Worm (Caenorhabditis elegans): Measurements from ENCODE around the gene srt-32.

The srt-32 gene

ce11 chrV:14527210-14527609 lies 32.2 kb upstream of the srt-32 start:
- no peak for TF ChIP-seq ztf-23 (GFP tag; IDR thresholded peaks at IDR 0.05)
- TF ChIP-seq flt-1 (GFP tag; IDR thresholded peaks at IDR 0.05) = no peak
- no peak for TF ChIP-seq klf-2 (GFP tag; conservative IDR thresholded peaks at IDR 0.05)
- no peak for TF ChIP-seq T22C8.4 (GFP tag; IDR thresholded peaks at IDR 0.05)
- TF ChIP-seq cog-1 (tag; optimal IDR thresholded peaks at IDR 0.05) = no peak
- TF ChIP-seq med-1 (GFP tag; optimal IDR thresholded peaks at IDR 0.05; ENCODE audit: insufficient read depth) = no peak
- TF ChIP-seq tab-1 (GFP tag; IDR thresholded peaks at IDR 0.05) = no peak

- no peak for TF ChIP-seq klf-2 (GFP tag; conservative IDR thresholded peaks at IDR 0.05)
- TF ChIP-seq cog-1 (tag; optimal IDR thresholded peaks at IDR 0.05) = no peak
- TF ChIP-seq tab-1 (GFP tag; IDR thresholded peaks at IDR 0.05) = no peak
Measured at ce11 chrV:14530813-14531212, 28.6 kb upstream of the srt-32 start, which contains the start of gene kcnl-4. Gene kcnl-4, plus strand, starts transcription at chrV:14531113.

ce11 chrV:14532374-14532773 lies 27.0 kb upstream of the srt-32 start:
- TF ChIP-seq ref-1 (GFP tag; conservative IDR thresholded peaks at IDR 0.05) (no peak), ztf-29 (GFP tag; IDR thresholded peaks at IDR 0.05) (no peak), ztf-23 (GFP tag; IDR thresholded peaks at IDR 0.05) (no peak), cog-1 (tag; optimal IDR thresholded peaks at IDR 0.05) (no peak), flt-1 (GFP tag; IDR thresholded peaks at IDR 0.05) (no peak)

- no peak for TF ChIP-seq klf-2 (GFP tag; conservative IDR thresholded peaks at IDR 0.05)
- TF ChIP-seq ref-1 (GFP tag; conservative IDR thresholded peaks at IDR 0.05) = no peak
- no peak for TF ChIP-seq flt-1 (GFP tag; IDR thresholded peaks at IDR 0.05)
- no peak for TF ChIP-seq tab-1 (GFP tag; IDR thresholded peaks at IDR 0.05)
- TF ChIP-seq ztf-23 (GFP tag; IDR thresholded peaks at IDR 0.05) = no peak
- TF ChIP-seq T22C8.4 (GFP tag; IDR thresholded peaks at IDR 0.05) = no peak
- TF ChIP-seq cog-1 (tag; optimal IDR thresholded peaks at IDR 0.05) = no peak
- no peak for TF ChIP-seq ztf-29 (GFP tag; IDR thresholded peaks at IDR 0.05)
- TF ChIP-seq med-1 (GFP tag; optimal IDR thresholded peaks at IDR 0.05; ENCODE audit: insufficient read depth) = no peak
Measured at ce11 chrV:14536274-14536673, 23.1 kb upstream of the srt-32 start, which contains the start of gene tag-191. Gene tag-191, minus strand, starts transcription at chrV:14536374.

ce11 chrV:14539355-14539754 lies 20.1 kb upstream of the srt-32 start:
- TF ChIP-seq flt-1 (GFP tag; IDR thresholded peaks at IDR 0.05) (no peak), ztf-29 (GFP tag; IDR thresholded peaks at IDR 0.05) (no peak), cog-1 (tag; optimal IDR thresholded peaks at IDR 0.05) (no peak), T22C8.4 (GFP tag; IDR thresholded peaks at IDR 0.05) (no peak), tab-1 (GFP tag; IDR thresholded peaks at IDR 0.05) (no peak), ztf-23 (GFP tag; IDR thresholded peaks at IDR 0.05) (no peak), ref-1 (GFP tag; conservative IDR thresholded peaks at IDR 0.05) (no peak), klf-2 (GFP tag; conservative IDR thresholded peaks at IDR 0.05) (no peak), med-1 (GFP tag; optimal IDR thresholded peaks at IDR 0.05; ENCODE audit: insufficient read depth) (no peak)

- TF ChIP-seq ref-1 (GFP tag; conservative IDR thresholded peaks at IDR 0.05) (no peak), cog-1 (tag; optimal IDR thresholded peaks at IDR 0.05) (no peak), ztf-23 (GFP tag; IDR thresholded peaks at IDR 0.05) (no peak), med-1 (GFP tag; optimal IDR thresholded peaks at IDR 0.05; ENCODE audit: insufficient read depth) (no peak), klf-2 (GFP tag; conservative IDR thresholded peaks at IDR 0.05) (no peak), flt-1 (GFP tag; IDR thresholded peaks at IDR 0.05) (no peak), ztf-29 (GFP tag; IDR thresholded peaks at IDR 0.05) (no peak), tab-1 (GFP tag; IDR thresholded peaks at IDR 0.05) (no peak), T22C8.4 (GFP tag; IDR thresholded peaks at IDR 0.05) (no peak)
Measured at ce11 chrV:14540932-14541331, 18.5 kb upstream of the srt-32 start.

- TF ChIP-seq ztf-23 (GFP tag; IDR thresholded peaks at IDR 0.05) = no peak
- TF ChIP-seq cog-1 (tag; optimal IDR thresholded peaks at IDR 0.05) = no peak
- no peak for TF ChIP-seq flt-1 (GFP tag; IDR thresholded peaks at IDR 0.05)
- TF ChIP-seq med-1 (GFP tag; optimal IDR thresholded peaks at IDR 0.05; ENCODE audit: insufficient read depth) = no peak
- no peak for TF ChIP-seq T22C8.4 (GFP tag; IDR thresholded peaks at IDR 0.05)
- TF ChIP-seq ref-1 (GFP tag; conservative IDR thresholded peaks at IDR 0.05) = no peak
- no peak for TF ChIP-seq tab-1 (GFP tag; IDR thresholded peaks at IDR 0.05)
- no peak for TF ChIP-seq ztf-29 (GFP tag; IDR thresholded peaks at IDR 0.05)
- TF ChIP-seq klf-2 (GFP tag; conservative IDR thresholded peaks at IDR 0.05) = no peak
Measured at ce11 chrV:14542138-14542537, 17.3 kb upstream of the srt-32 start.

ce11 chrV:14545816-14546283 lies 13.6 kb upstream of the srt-32 start, which contains the start of gene rike-1:
Gene rike-1, minus strand, starts transcription at chrV:14545866.
- TF ChIP-seq ref-1 (GFP tag; conservative IDR thresholded peaks at IDR 0.05) (no peak), cog-1 (tag; optimal IDR thresholded peaks at IDR 0.05) (peak; percentile 3), ztf-29 (GFP tag; IDR thresholded peaks at IDR 0.05) (no peak)

- TF ChIP-seq med-1 (GFP tag; optimal IDR thresholded peaks at IDR 0.05; ENCODE audit: insufficient read depth) = no peak
- TF ChIP-seq tab-1 (GFP tag; IDR thresholded peaks at IDR 0.05) = no peak
- no peak for TF ChIP-seq ztf-29 (GFP tag; IDR thresholded peaks at IDR 0.05)
- no peak for TF ChIP-seq ref-1 (GFP tag; conservative IDR thresholded peaks at IDR 0.05)
- no peak for TF ChIP-seq klf-2 (GFP tag; conservative IDR thresholded peaks at IDR 0.05)
- no peak for TF ChIP-seq T22C8.4 (GFP tag; IDR thresholded peaks at IDR 0.05)
- no peak for TF ChIP-seq ztf-23 (GFP tag; IDR thresholded peaks at IDR 0.05)
- no peak for TF ChIP-seq flt-1 (GFP tag; IDR thresholded peaks at IDR 0.05)
- TF ChIP-seq cog-1 (tag; optimal IDR thresholded peaks at IDR 0.05) = no peak
Measured at ce11 chrV:14546569-14546968, 12.8 kb upstream of the srt-32 start, which contains the start of gene C53A5.13. Gene C53A5.13, plus strand, starts transcription at chrV:14546869.

ce11 chrV:14548510-14548909 lies 10.9 kb upstream of the srt-32 start:
- no peak for TF ChIP-seq ztf-23 (GFP tag; IDR thresholded peaks at IDR 0.05)
- no peak for TF ChIP-seq med-1 (GFP tag; optimal IDR thresholded peaks at IDR 0.05; ENCODE audit: insufficient read depth)
- no peak for TF ChIP-seq ref-1 (GFP tag; conservative IDR thresholded peaks at IDR 0.05)
- TF ChIP-seq T22C8.4 (GFP tag; IDR thresholded peaks at IDR 0.05) = no peak
- TF ChIP-seq klf-2 (GFP tag; conservative IDR thresholded peaks at IDR 0.05) = no peak
- TF ChIP-seq flt-1 (GFP tag; IDR thresholded peaks at IDR 0.05) = no peak
- no peak for TF ChIP-seq cog-1 (tag; optimal IDR thresholded peaks at IDR 0.05)
- no peak for TF ChIP-seq ztf-29 (GFP tag; IDR thresholded peaks at IDR 0.05)
- TF ChIP-seq tab-1 (GFP tag; IDR thresholded peaks at IDR 0.05) = no peak

Measured in whole organism, midembryonic.